Worm (Caenorhabditis elegans) whole organism, L4 larva: ENCODE data around the gene F53F4.11.

ENCODE experiments used
- F37D6.2 ChIP-seq: sonication (generic microtip); optimal IDR thresholded peaks from 2 replicates; lab custom pipeline; 2016; ENCODE audit warnings: mild to moderate bottlenecking, missing genetic modification characterization, missing compliant biosample characterization
- F44E2.7 ChIP-seq: fragments of 200-800 bp; sonication (Bioruptor generic); IDR thresholded peaks from 2 replicates; pipeline ENCODE4 v2.1.2; 2022; ENCODE audit warnings: missing genetic modification characterization, missing compliant biosample characterization
- F49E8.2 ChIP-seq: sonication (generic microtip); optimal IDR thresholded peaks from 2 replicates; lab custom pipeline; 2016; ENCODE audit warnings: missing compliant biosample characterization, mild to moderate bottlenecking, missing genetic modification characterization, borderline replicate concordance
- T26A8.4 ChIP-seq: fragments of 200-800 bp; sonication (Bioruptor generic); IDR thresholded peaks from 2 replicates; pipeline ENCODE4 v1.3.6; 2022; ENCODE audit warnings: missing genetic modification characterization, missing compliant biosample characterization
- Y48G9A.11 ChIP-seq: fragments of 200-800 bp; sonication (Bioruptor generic); IDR thresholded peaks from 2 replicates; pipeline ENCODE4 v1.3.6; 2022; ENCODE audit warnings: missing genetic modification reagents, missing genetic modification characterization, missing compliant biosample characterization
- Y75B8A.6 ChIP-seq: fragments of 200-800 bp; sonication (Bioruptor generic); IDR thresholded peaks from 2 replicates; pipeline ENCODE4 v1.3.6; 2022; ENCODE audit warnings: missing genetic modification reagents, missing genetic modification characterization, missing compliant biosample characterization
- aha-1 ChIP-seq: fragments of 150-350 bp; peaks from one replicate; lab custom pipeline; 2014; ENCODE audit warnings: missing biosample characterization, missing genetic modification characterization
- ceh-20 ChIP-seq: fragments of 200-800 bp; sonication (Bioruptor generic); IDR thresholded peaks from 2 replicates; pipeline ENCODE4 v1.3.6; 2022; ENCODE audit warnings: missing genetic modification reagents, missing genetic modification characterization, missing compliant biosample characterization
- ceh-82 ChIP-seq: sonication (generic microtip); optimal IDR thresholded peaks from 2 replicates; lab custom pipeline; 2017; ENCODE audit warnings: missing biosample characterization, missing genetic modification characterization
- cey-2 ChIP-seq: sonication (generic microtip); optimal IDR thresholded peaks from 3 replicates; lab custom pipeline; 2017; ENCODE audit warnings: missing genetic modification characterization, mild to moderate bottlenecking, missing compliant biosample characterization, antibody characterized with exemption, borderline replicate concordance; ENCODE audit not compliant: insufficient read depth
- daf-16 ChIP-seq, 3 experiments: sonication (generic microtip); optimal IDR thresholded peaks; 2 replicates each; lab custom pipeline; 2016 to 2017; ENCODE audit warnings: missing genetic modification characterization in 3 of 3, missing genetic modification reagents in 3 of 3, mild to moderate bottlenecking in 2 of 3, missing compliant biosample characterization in 2 of 3, missing biosample characterization in 1 of 3, moderate library complexity in 1 of 3
- daf-19 ChIP-seq: fragments of 200-800 bp; sonication (Bioruptor generic); conservative IDR thresholded peaks from 2 replicates; pipeline ENCODE4 v1.3.6; 2022; ENCODE audit warnings: missing genetic modification characterization, missing compliant biosample characterization
- dmd-6 ChIP-seq: fragments of 200-800 bp; sonication (Bioruptor generic); IDR thresholded peaks from 2 replicates; pipeline ENCODE4 v1.3.6; 2022; ENCODE audit warnings: missing genetic modification reagents, missing genetic modification characterization, missing compliant biosample characterization
- duxl-1 ChIP-seq: sonication (generic microtip); optimal IDR thresholded peaks from 2 replicates; lab custom pipeline; 2016; ENCODE audit warnings: mild to moderate bottlenecking, missing genetic modification characterization, moderate library complexity, missing compliant biosample characterization; ENCODE audit not compliant: poor library complexity
- dve-1 ChIP-seq: sonication (generic microtip); optimal IDR thresholded peaks from 2 replicates; lab custom pipeline; 2017; ENCODE audit warnings: antibody characterized with exemption, mild to moderate bottlenecking, missing genetic modification characterization, missing compliant biosample characterization; ENCODE audit not compliant: insufficient read depth
- fkh-10 ChIP-seq: fragments of 150-350 bp; optimal IDR thresholded peaks from 2 replicates; lab custom pipeline; 2014; ENCODE audit warnings: missing biosample characterization, missing genetic modification reagents, missing genetic modification characterization
- fos-1 ChIP-seq: fragments of 150-350 bp; optimal IDR thresholded peaks from 2 replicates; lab custom pipeline; 2014; ENCODE audit warnings: missing biosample characterization, missing genetic modification characterization
- gei-8 ChIP-seq: fragments of 200-800 bp; sonication (Bioruptor generic); optimal IDR thresholded peaks from 2 replicates; lab custom pipeline; 2018; ENCODE audit warnings: mild to moderate bottlenecking, missing genetic modification characterization, missing compliant biosample characterization
- hlh-11 ChIP-seq: fragments of 200-800 bp; sonication (Bioruptor generic); optimal IDR thresholded peaks from 2 replicates; lab custom pipeline; 2018; ENCODE audit warnings: mild to moderate bottlenecking, missing genetic modification characterization, missing compliant biosample characterization
- hlh-30 ChIP-seq: sonication (generic microtip); optimal IDR thresholded peaks from 2 replicates; lab custom pipeline; 2017; ENCODE audit warnings: antibody characterized with exemption, mild to moderate bottlenecking, missing genetic modification characterization, missing compliant biosample characterization; ENCODE audit not compliant: insufficient read depth
- lin-39 ChIP-seq: fragments of 150-350 bp; optimal IDR thresholded peaks from 2 replicates; lab custom pipeline; 2014; ENCODE audit warnings: missing biosample characterization, missing genetic modification reagents, missing genetic modification characterization
- madf-9 ChIP-seq: fragments of 200-800 bp; sonication (Bioruptor generic); conservative IDR thresholded peaks from 2 replicates; pipeline ENCODE4 v1.3.6; 2022; ENCODE audit warnings: missing genetic modification reagents, missing genetic modification characterization, missing compliant biosample characterization
- mdl-1 ChIP-seq, 2 experiments: fragments of 150-350 bp in 1 of 2; sonication (generic microtip) in 1 of 2; optimal IDR thresholded peaks; 2 replicates each; lab custom pipeline; 2014 to 2017; ENCODE audit warnings: missing biosample characterization in 2 of 2, missing genetic modification characterization in 2 of 2
- nhr-10 ChIP-seq: fragments of 150-350 bp; optimal IDR thresholded peaks from 2 replicates; lab custom pipeline; 2014; ENCODE audit warnings: missing biosample characterization, missing genetic modification characterization
- nhr-111 ChIP-seq: fragments of 200-800 bp; sonication (Bioruptor generic); optimal IDR thresholded peaks from 2 replicates; lab custom pipeline; 2018; ENCODE audit warnings: mild to moderate bottlenecking, missing genetic modification characterization, missing compliant biosample characterization
- nhr-237 ChIP-seq: sonication (generic microtip); optimal IDR thresholded peaks from 2 replicates; lab custom pipeline; 2017; ENCODE audit warnings: missing biosample characterization, missing genetic modification characterization
- nhr-28 ChIP-seq: fragments of 150-350 bp; optimal IDR thresholded peaks from 2 replicates; lab custom pipeline; 2014; ENCODE audit warnings: missing biosample characterization, missing genetic modification characterization
- nhr-6 ChIP-seq: fragments of 150-350 bp; optimal IDR thresholded peaks from 2 replicates; lab custom pipeline; 2014; ENCODE audit warnings: missing biosample characterization, missing genetic modification characterization
- pqm-1 ChIP-seq: sonication (generic microtip); optimal IDR thresholded peaks from 2 replicates; lab custom pipeline; 2017; ENCODE audit warnings: missing biosample characterization, missing genetic modification characterization
- skn-1 ChIP-seq: fragments of 150-350 bp; optimal IDR thresholded peaks from 2 replicates; lab custom pipeline; 2014; ENCODE audit warnings: missing biosample characterization, missing genetic modification characterization
- tra-1 ChIP-seq: fragments of 200-800 bp; sonication (Bioruptor generic); IDR thresholded peaks from 2 replicates; pipeline ENCODE4 v1.3.6; 2022; ENCODE audit warnings: missing genetic modification reagents, missing genetic modification characterization, missing compliant biosample characterization
- unc-130 ChIP-seq: sonication (generic microtip); optimal IDR thresholded peaks from 2 replicates; lab custom pipeline; 2016; ENCODE audit warnings: missing genetic modification reagents, missing genetic modification characterization, missing compliant biosample characterization
- unc-62 ChIP-seq, 3 experiments: fragments of 150-350 bp in 1 of 3; sonication (generic microtip); optimal IDR thresholded peaks in 2 of 3; peaks in 1 of 3; 1 replicate in 1 of 3; 2 replicates in 2 of 3; lab custom pipeline; 2014 to 2017; ENCODE audit warnings: missing biosample characterization in 3 of 3, missing genetic modification characterization in 3 of 3, missing genetic modification reagents in 3 of 3, missing genotype in 1 of 3
- vab-7 ChIP-seq: fragments of 200-800 bp; sonication (Bioruptor generic); IDR thresholded peaks from 2 replicates; pipeline ENCODE4 v1.3.6; 2022; ENCODE audit warnings: missing genetic modification reagents, missing genetic modification characterization, missing compliant biosample characterization
- zip-2 ChIP-seq: fragments of 150-350 bp; optimal IDR thresholded peaks from 2 replicates; lab custom pipeline; 2014; ENCODE audit warnings: missing biosample characterization, missing genetic modification characterization

F53F4.11 gene

ce11 chrV:13578637-13579036, 45.7 kb downstream of the F53F4.11 start, which contains the start of gene C50B8.6 (continued):
- TF ChIP-seq unc-62 (GFP tag; optimal IDR thresholded peaks at IDR 0.05 in 1 of 2; lab: Kevin White, UChicago) (peak in 1 of 2 experiments; percentile 64), unc-62 (tag; optimal IDR thresholded peaks at IDR 0.05; lab: Kevin White, UChicago) (no peak), Y48G9A.11 (GFP tag; lab: Robert Waterston, UW) (no peak), nhr-237 (tag; lab: Kevin White, UChicago) (no peak), T26A8.4 (no peak), F44E2.7 (GFP tag; lab: Robert Waterston, UW) (no peak), Y75B8A.6 (GFP tag; lab: Robert Waterston, UW) (no peak), F37D6.2 (tag; lab: Kevin White, UChicago) (no peak), daf-19 (GFP tag; lab: Robert Waterston, UW) (no peak), madf-9 (GFP tag; lab: Robert Waterston, UW) (no peak), vab-7 (GFP tag; lab: Robert Waterston, UW) (no peak), duxl-1 (tag; lab: Kevin White, UChicago) (no peak), skn-1 (no peak), fos-1 (no peak)

- TF ChIP-seq nhr-111 (GFP tag; lab: Kevin White, UChicago) (no peak), hlh-30 (no peak), dmd-6 (GFP tag; lab: Robert Waterston, UW) (peak; percentile 64; the same call in 1 of the 2 replicates), pqm-1 (tag; lab: Kevin White, UChicago) (peak; percentile 58), nhr-28 (tag; lab: Kevin White, UChicago) (peak; percentile 18), daf-16 (GFP tag; optimal IDR thresholded peaks at IDR 0.05; lab: Kevin White, UChicago) (no peak), daf-16 (tag; optimal IDR thresholded peaks at IDR 0.05; lab: Kevin White, UChicago) (peak; percentile 7), tra-1 (GFP tag; lab: Robert Waterston, UW) (no peak), F49E8.2 (no peak)
Measured at ce11 chrV:13577463-13577862, 46.9 kb downstream of the F53F4.11 start.

ce11 chrV:13576828-13577227, 47.5 kb downstream of the F53F4.11 start:
- TF ChIP-seq ceh-82 (tag; lab: Kevin White, UChicago) (no peak), gei-8 (no peak), nhr-10 (no peak), fkh-10 (no peak), T26A8.4 (no peak), daf-16 (GFP tag; optimal IDR thresholded peaks at IDR 0.05; lab: Kevin White, UChicago) (no peak), daf-16 (tag; optimal IDR thresholded peaks at IDR 0.05; lab: Kevin White, UChicago) (peak; percentile 93), pqm-1 (tag; lab: Kevin White, UChicago) (peak; percentile 66), mdl-1 (tag; optimal IDR thresholded peaks at IDR 0.05; lab: Kevin White, UChicago) (no peak), nhr-6 (tag; lab: Kevin White, UChicago) (peak; percentile 36), aha-1 (tag; lab: Kevin White, UChicago) (peak; percentile 0), zip-2 (tag; lab: Kevin White, UChicago) (no peak), cey-2 (no peak), unc-62 (GFP tag; optimal IDR thresholded peaks at IDR 0.05 in 1 of 2; lab: Kevin White, UChicago) (no peak), unc-62 (tag; optimal IDR thresholded peaks at IDR 0.05; lab: Kevin White, UChicago) (no peak), nhr-28 (tag; lab: Kevin White, UChicago) (peak; percentile 52), dve-1 (tag; lab: Kevin White, UChicago) (peak; percentile 40), dmd-6 (GFP tag; lab: Robert Waterston, UW) (0 out of 2 replicates have a peak, but pooled peaks have one; percentile 24), unc-130 (GFP tag; lab: Kevin White, UChicago) (no peak), hlh-11 (tag; lab: Kevin White, UChicago) (peak; percentile 34), ceh-20 (GFP tag; lab: Robert Waterston, UW) (no peak), lin-39 (tag; lab: Kevin White, UChicago) (no peak), hlh-30 (peak; percentile 31)
- TF ChIP-seq, all 104 proteins: peak for 9
